Worm (Caenorhabditis elegans) whole organism, L3 larva: ENCODE data around the gene gbas-1.
"Not testable (repeated sequence)": the region's sequence is repeated elsewhere in the genome, so short reads cannot be mapped to it uniquely, and the experiment has no call there.

ENCODE experiments used
- ceh-9 ChIP-seq: sonication (generic microtip); optimal IDR thresholded peaks from 2 replicates; lab custom pipeline; 2018; ENCODE audit warnings: missing biosample characterization, missing genetic modification characterization
- elt-1 ChIP-seq: fragments of 150-350 bp; optimal IDR thresholded peaks from 2 replicates; lab custom pipeline; 2014; ENCODE audit warnings: missing biosample characterization, missing genetic modification characterization
- fkh-10 ChIP-seq: sonication (generic microtip); optimal IDR thresholded peaks from 2 replicates; lab custom pipeline; 2017; ENCODE audit warnings: missing biosample characterization, missing genetic modification reagents, missing genetic modification characterization
- fos-1 ChIP-seq: fragments of 150-350 bp; optimal IDR thresholded peaks from 2 replicates; lab custom pipeline; 2014; ENCODE audit warnings: missing biosample characterization, missing genetic modification characterization
- hmg-11 ChIP-seq: sonication (generic microtip); optimal IDR thresholded peaks from 2 replicates; lab custom pipeline; 2016; ENCODE audit warnings: missing genetic modification characterization, missing compliant biosample characterization
- lin-15B ChIP-seq: fragments of 150-350 bp; optimal IDR thresholded peaks from 2 replicates; lab custom pipeline; 2014; ENCODE audit warnings: missing biosample characterization, missing genetic modification characterization
- mml-1 ChIP-seq: fragments of 150-350 bp; sonication (generic microtip); optimal IDR thresholded peaks from 3 replicates; lab custom pipeline; 2014; ENCODE audit warnings: missing biosample characterization, missing genetic modification characterization
- nhr-23 ChIP-seq: fragments of 150-350 bp; optimal IDR thresholded peaks from 2 replicates; lab custom pipeline; 2014; ENCODE audit warnings: missing biosample characterization, missing genetic modification reagents, missing genetic modification characterization
- nhr-43 ChIP-seq: sonication (generic microtip); optimal IDR thresholded peaks from 2 replicates; lab custom pipeline; 2016; ENCODE audit warnings: mild to moderate bottlenecking, missing genetic modification characterization, missing compliant biosample characterization; ENCODE audit not compliant: poor library complexity, severe bottlenecking
- nhr-77 ChIP-seq: fragments of 150-350 bp; optimal IDR thresholded peaks from 2 replicates; lab custom pipeline; 2014; ENCODE audit warnings: missing biosample characterization, missing genetic modification characterization
- skn-1 ChIP-seq: fragments of 150-350 bp; optimal IDR thresholded peaks from 2 replicates; lab custom pipeline; 2014; ENCODE audit warnings: missing biosample characterization, missing genetic modification characterization
- tbx-2 ChIP-seq: sonication (generic microtip); optimal IDR thresholded peaks from 2 replicates; lab custom pipeline; 2016; ENCODE audit warnings: mild to moderate bottlenecking, missing genetic modification characterization, missing compliant biosample characterization
- zag-1 ChIP-seq: fragments of 150-350 bp; optimal IDR thresholded peaks from 2 replicates; lab custom pipeline; 2014; ENCODE audit warnings: missing biosample characterization, missing genetic modification characterization
- ztf-11 ChIP-seq: fragments of 150-350 bp; optimal IDR thresholded peaks from 2 replicates; lab custom pipeline; 2014; ENCODE audit warnings: missing biosample characterization, missing genetic modification characterization
- ztf-4 ChIP-seq: fragments of 150-350 bp; optimal IDR thresholded peaks from 2 replicates; lab custom pipeline; 2014; ENCODE audit warnings: missing biosample characterization, missing genetic modification characterization

gbas-1 gene

ce11 chrII:2545925-2546324 lies 41.2 kb downstream of the gbas-1 start, which contains the start of gene K02F6.3:
K02F6.3 (plus strand) TSS chrII:2546225.
- TF ChIP-seq fkh-10 = no peak
- no peak for TF ChIP-seq tbx-2 (tag; lab: Kevin White, UChicago)
- TF ChIP-seq elt-1 = no peak
- no peak for TF ChIP-seq fos-1 (tag; lab: Kevin White, UChicago)
- TF ChIP-seq, all 47 proteins: peak for 0

ce11 chrII:2553030-2553429 lies 48.4 kb downstream of the gbas-1 start:
- TF ChIP-seq lin-15B (no peak), ztf-11 (tag; lab: Kevin White, UChicago) (no peak)

ce11 chrII:2553662-2554061 lies 49.0 kb downstream of the gbas-1 start, which contains the start of gene K02F6.1:
K02F6.1 (plus strand) TSS chrII:2553962.
- not testable (repeated sequence) for TF ChIP-seq skn-1; zag-1 (tag; lab: Kevin White, UChicago); ztf-4

- TF ChIP-seq skn-1 (no peak), nhr-43 (tag; lab: Kevin White, UChicago) (no peak), fos-1 (tag; lab: Kevin White, UChicago) (no peak), mml-1 (tag; lab: Kevin White, UChicago) (no peak), ceh-9 (tag; lab: Kevin White, UChicago) (no peak), nhr-23 (no peak), nhr-77 (tag; lab: Kevin White, UChicago) (no peak), hmg-11 (no peak)
Observed at ce11 chrII:2563973-2564372, 59.3 kb downstream of the gbas-1 start, which contains the start of gene nep-18. nep-18 (minus strand) TSS chrII:2564073.
